Fruit fly (Drosophila melanogaster) whole organism, embryonic: ENCODE results near the gene Baldspot.

ENCODE experiments used
- ATbp ChIP-seq: fragments of 200-800 bp; sonication (Bioruptor generic); optimal IDR thresholded peaks from 2 replicates; lab custom pipeline; 2017; ENCODE audit warnings: missing biosample characterization, mild to moderate bottlenecking, missing genetic modification characterization, missing genetic modification reagents
- Ada2b ChIP-seq: fragments of 200-800 bp; sonication (Bioruptor generic); IDR thresholded peaks from 2 replicates; pipeline ENCODE4 v1.3.6; 2022; ENCODE audit warnings: missing biosample characterization, missing genetic modification characterization
- Aef1 ChIP-seq: fragments of 200-800 bp; sonication (Bioruptor generic); IDR thresholded peaks from 3 replicates; pipeline ENCODE4 v1.3.6; 2022; ENCODE audit warnings: missing biosample characterization, missing genetic modification characterization
- B-H1 ChIP-seq: fragments of 200-800 bp; sonication (Bioruptor generic); IDR thresholded peaks from 3 replicates; pipeline ENCODE4 v1.3.6; 2022; ENCODE audit warnings: missing biosample characterization, missing genetic modification characterization
- CG10565 ChIP-seq: fragments of 200-800 bp; sonication (Bioruptor generic); optimal IDR thresholded peaks from 3 replicates; lab custom pipeline; 2016; ENCODE audit warnings: missing biosample characterization, mild to moderate bottlenecking, missing genetic modification characterization
- CG11560 ChIP-seq: fragments of 200-800 bp; sonication (Bioruptor generic); IDR thresholded peaks from 3 replicates; pipeline ENCODE4 v1.3.6; 2022; ENCODE audit warnings: missing biosample characterization, missing genetic modification characterization
- CG12299 ChIP-seq: fragments of 200-800 bp; sonication (Bioruptor generic); optimal IDR thresholded peaks from 2 replicates; lab custom pipeline; 2018; ENCODE audit warnings: missing biosample characterization, mild to moderate bottlenecking, missing genetic modification characterization
- CG13624 ChIP-seq: fragments of 200-800 bp; sonication (Bioruptor generic); optimal IDR thresholded peaks from 2 replicates; lab custom pipeline; 2016; ENCODE audit warnings: missing biosample characterization, missing genetic modification characterization
- CG14441 ChIP-seq: fragments of 200-800 bp; sonication (Bioruptor generic); IDR thresholded peaks from 2 replicates; pipeline ENCODE4 v1.3.6; 2022; ENCODE audit warnings: missing biosample characterization, missing genetic modification characterization
- CG14710 ChIP-seq: fragments of 200-800 bp; sonication (Bioruptor generic); optimal IDR thresholded peaks from 3 replicates; lab custom pipeline; 2019; ENCODE audit warnings: missing biosample characterization, mild to moderate bottlenecking, missing genetic modification characterization, moderate library complexity
- CG17361 ChIP-seq: fragments of 200-800 bp; sonication (Bioruptor generic); IDR thresholded peaks from 3 replicates; pipeline ENCODE4 v1.3.6; 2022; ENCODE audit warnings: missing biosample characterization, missing genetic modification characterization
- CG17568 ChIP-seq: fragments of 200-800 bp; sonication (Bioruptor generic); optimal IDR thresholded peaks from 2 replicates; lab custom pipeline; 2018; ENCODE audit warnings: missing biosample characterization, mild to moderate bottlenecking, missing genetic modification characterization, moderate library complexity
- CG1832 ChIP-seq: fragments of 200-800 bp; sonication (Bioruptor generic); optimal IDR thresholded peaks from 2 replicates; lab custom pipeline; 2017; ENCODE audit warnings: missing biosample characterization, mild to moderate bottlenecking, missing genetic modification characterization, inconsistent platforms
- CG18476 ChIP-seq: fragments of 200-800 bp; sonication (Bioruptor generic); optimal IDR thresholded peaks from 2 replicates; lab custom pipeline; 2016; ENCODE audit warnings: missing biosample characterization, mild to moderate bottlenecking, missing genetic modification characterization
- CG31224 ChIP-seq: fragments of 200-800 bp; sonication (Bioruptor generic); IDR thresholded peaks from 2 replicates; pipeline ENCODE4 v1.3.6; 2022; ENCODE audit warnings: missing biosample characterization, missing genetic modification characterization
- CG32767 ChIP-seq: fragments of 200-800 bp; sonication (Bioruptor generic); IDR thresholded peaks from 2 replicates; pipeline ENCODE4 v1.3.6; 2022; ENCODE audit warnings: missing biosample characterization, missing genetic modification characterization
- CG3407 ChIP-seq: fragments of 200-800 bp; sonication (Bioruptor generic); optimal IDR thresholded peaks from 2 replicates; lab custom pipeline; 2018; ENCODE audit warnings: missing biosample characterization, mild to moderate bottlenecking, missing genetic modification characterization
- CG3726 ChIP-seq: fragments of 200-800 bp; sonication (Bioruptor generic); IDR thresholded peaks from 3 replicates; pipeline ENCODE4, ENCODE4 v1.3.6; 2022; ENCODE audit warnings: missing biosample characterization, missing genetic modification characterization
- CG3838 ChIP-seq: fragments of 200-800 bp; sonication (Bioruptor generic); optimal IDR thresholded peaks from 3 replicates; lab custom pipeline; 2016; ENCODE audit warnings: missing biosample characterization, missing genetic modification characterization
- CG4360 ChIP-seq: fragments of 200-800 bp; sonication (Bioruptor generic); IDR thresholded peaks from 2 replicates; pipeline ENCODE4 v1.3.6; 2022; ENCODE audit warnings: missing biosample characterization, missing genetic modification characterization
- CG6175 ChIP-seq: fragments of 200-800 bp; sonication (Bioruptor generic); IDR thresholded peaks from 3 replicates; pipeline ENCODE4 v1.3.6; 2022; ENCODE audit warnings: missing biosample characterization, missing genetic modification characterization
- CG7271 ChIP-seq: fragments of 200-800 bp; sonication (Bioruptor generic); optimal IDR thresholded peaks from 2 replicates; lab custom pipeline; 2018; ENCODE audit warnings: missing biosample characterization, mild to moderate bottlenecking, missing genetic modification characterization, moderate library complexity
- Doc3 ChIP-seq: fragments of 200-800 bp; sonication (Bioruptor generic); IDR thresholded peaks from 3 replicates; pipeline ENCODE4 v1.3.6; 2022; ENCODE audit warnings: missing biosample characterization, missing genetic modification characterization; ENCODE audit not compliant: partially characterized antibody
- HLH54F ChIP-seq: fragments of 200-800 bp; sonication (Bioruptor generic); optimal IDR thresholded peaks from 3 replicates; lab custom pipeline; 2016; ENCODE audit warnings: missing biosample characterization, missing genetic modification characterization
- Neu2 ChIP-seq: fragments of 200-800 bp; sonication (Bioruptor generic); optimal IDR thresholded peaks from 3 replicates; lab custom pipeline; 2016; ENCODE audit warnings: missing biosample characterization, missing genetic modification characterization, borderline replicate concordance
- Oaz ChIP-seq: fragments of 200-800 bp; sonication (Bioruptor generic); IDR thresholded peaks from 2 replicates; pipeline ENCODE4 v1.3.6; 2022; ENCODE audit warnings: missing biosample characterization, missing genetic modification characterization
- Pdp1 ChIP-seq, 2 experiments: fragments of 200-800 bp; sonication (Bioruptor generic); optimal IDR thresholded peaks; 3 replicates each; lab custom pipeline; 2016; ENCODE audit warnings: missing biosample characterization in 2 of 2, missing genetic modification characterization in 2 of 2, mild to moderate bottlenecking in 1 of 2, moderate library complexity in 1 of 2
- Xbp1 ChIP-seq: fragments of 200-800 bp; sonication (Bioruptor generic); optimal IDR thresholded peaks from 3 replicates; lab custom pipeline; 2016; ENCODE audit warnings: missing biosample characterization, mild to moderate bottlenecking, missing genetic modification characterization
- btn ChIP-seq: fragments of 200-800 bp; sonication (Bioruptor generic); optimal IDR thresholded peaks from 2 replicates; lab custom pipeline; 2016; ENCODE audit warnings: missing biosample characterization, missing genetic modification characterization
- cato ChIP-seq: fragments of 200-800 bp; sonication (Bioruptor generic); optimal IDR thresholded peaks from 2 replicates; lab custom pipeline; 2016; ENCODE audit warnings: missing biosample characterization, missing genetic modification characterization, borderline replicate concordance
- caup ChIP-seq: fragments of 200-800 bp; sonication (Bioruptor generic); optimal IDR thresholded peaks from 3 replicates; lab custom pipeline; 2017; ENCODE audit warnings: missing biosample characterization, mild to moderate bottlenecking, missing genetic modification characterization, moderate library complexity; ENCODE audit not compliant: severe bottlenecking
- eyg ChIP-seq: fragments of 200-800 bp; sonication (Bioruptor generic); optimal IDR thresholded peaks from 3 replicates; lab custom pipeline; 2016; ENCODE audit warnings: missing biosample characterization, missing genetic modification characterization
- fd3F ChIP-seq: fragments of 200-800 bp; sonication (Bioruptor generic); optimal IDR thresholded peaks from 2 replicates; lab custom pipeline; 2018; ENCODE audit warnings: missing biosample characterization, mild to moderate bottlenecking, missing genetic modification characterization, moderate library complexity
- gfzf ChIP-seq: fragments of 200-800 bp; sonication (Bioruptor generic); optimal IDR thresholded peaks from 2 replicates; lab custom pipeline; 2016; ENCODE audit warnings: missing biosample characterization, mild to moderate bottlenecking, missing genetic modification characterization, moderate library complexity
- kni ChIP-seq: fragments of 200-800 bp; sonication (Bioruptor generic); optimal IDR thresholded peaks from 3 replicates; lab custom pipeline; 2017; ENCODE audit warnings: mild to moderate bottlenecking, missing biosample characterization, missing genetic modification reagents, missing genetic modification characterization
- lov ChIP-seq, 2 experiments: fragments of 200-800 bp in 1 of 2; fragments of >200 bp in 1 of 2; sonication (Bioruptor generic) in 1 of 2; IDR thresholded peaks in 1 of 2; optimal IDR thresholded peaks in 1 of 2; 2 replicates in 1 of 2; 3 replicates in 1 of 2; pipeline versions ENCODE4 v1.3.6 to Lab custom; 2017 to 2022; ENCODE audit warnings: missing biosample characterization in 1 of 2, missing genetic modification characterization in 1 of 2
- nerfin-2 ChIP-seq: fragments of 200-800 bp; sonication (Bioruptor generic); IDR thresholded peaks from 2 replicates; pipeline ENCODE4 v1.3.6; 2022; ENCODE audit warnings: missing biosample characterization, missing genetic modification characterization; ENCODE audit not compliant: partially characterized antibody
- peb ChIP-seq: fragments of 200-800 bp; sonication (Bioruptor generic); IDR thresholded peaks from 2 replicates; pipeline ENCODE4 v1.3.6; 2022; ENCODE audit warnings: missing biosample characterization, missing genetic modification characterization
- phol ChIP-seq: fragments of 200-800 bp; sonication (Bioruptor generic); optimal IDR thresholded peaks from 3 replicates; lab custom pipeline; 2018; ENCODE audit warnings: missing biosample characterization, mild to moderate bottlenecking, missing genetic modification characterization, moderate library complexity
- rib ChIP-seq: fragments of 200-800 bp; sonication (Bioruptor generic); IDR thresholded peaks from 2 replicates; pipeline ENCODE4 v1.3.6; 2022; ENCODE audit warnings: missing biosample characterization, missing genetic modification characterization
- run ChIP-seq: fragments of 200-800 bp; sonication (Bioruptor generic); optimal IDR thresholded peaks from 3 replicates; lab custom pipeline; 2018; ENCODE audit warnings: missing biosample characterization, mild to moderate bottlenecking, missing genetic modification characterization
- schlank ChIP-seq: fragments of 200-800 bp; sonication (Bioruptor generic); optimal IDR thresholded peaks from 2 replicates; lab custom pipeline; 2018; ENCODE audit warnings: missing biosample characterization, mild to moderate bottlenecking, missing genetic modification characterization
- sens ChIP-seq: fragments of 200-800 bp; sonication (Bioruptor generic); peaks from one replicate; lab custom pipeline; 2016; ENCODE audit warnings: missing biosample characterization, missing genetic modification characterization
- shn ChIP-seq: fragments of 200-800 bp; sonication (Bioruptor generic); optimal IDR thresholded peaks from 3 replicates; lab custom pipeline; 2016; ENCODE audit warnings: missing biosample characterization, missing genetic modification characterization
- sisA ChIP-seq: fragments of 200-800 bp; sonication (Bioruptor generic); IDR thresholded peaks from 2 replicates; pipeline ENCODE4 v1.3.6; 2022; ENCODE audit warnings: missing biosample characterization, missing genetic modification characterization
- so ChIP-seq: fragments of 200-800 bp; sonication (Bioruptor generic); IDR thresholded peaks from 3 replicates; pipeline ENCODE4 v1.3.6; 2022; ENCODE audit warnings: missing biosample characterization, missing genetic modification characterization
- ssp ChIP-seq: fragments of 200-800 bp; sonication (Bioruptor generic); IDR thresholded peaks from 2 replicates; pipeline ENCODE4 v1.3.6; 2022; ENCODE audit warnings: missing biosample characterization, missing genetic modification characterization
- zen ChIP-seq: fragments of 200-800 bp; sonication (Bioruptor generic); optimal IDR thresholded peaks from 3 replicates; lab custom pipeline; 2018; ENCODE audit warnings: missing biosample characterization, mild to moderate bottlenecking, missing genetic modification characterization, moderate library complexity

Gene Baldspot

DNA sequence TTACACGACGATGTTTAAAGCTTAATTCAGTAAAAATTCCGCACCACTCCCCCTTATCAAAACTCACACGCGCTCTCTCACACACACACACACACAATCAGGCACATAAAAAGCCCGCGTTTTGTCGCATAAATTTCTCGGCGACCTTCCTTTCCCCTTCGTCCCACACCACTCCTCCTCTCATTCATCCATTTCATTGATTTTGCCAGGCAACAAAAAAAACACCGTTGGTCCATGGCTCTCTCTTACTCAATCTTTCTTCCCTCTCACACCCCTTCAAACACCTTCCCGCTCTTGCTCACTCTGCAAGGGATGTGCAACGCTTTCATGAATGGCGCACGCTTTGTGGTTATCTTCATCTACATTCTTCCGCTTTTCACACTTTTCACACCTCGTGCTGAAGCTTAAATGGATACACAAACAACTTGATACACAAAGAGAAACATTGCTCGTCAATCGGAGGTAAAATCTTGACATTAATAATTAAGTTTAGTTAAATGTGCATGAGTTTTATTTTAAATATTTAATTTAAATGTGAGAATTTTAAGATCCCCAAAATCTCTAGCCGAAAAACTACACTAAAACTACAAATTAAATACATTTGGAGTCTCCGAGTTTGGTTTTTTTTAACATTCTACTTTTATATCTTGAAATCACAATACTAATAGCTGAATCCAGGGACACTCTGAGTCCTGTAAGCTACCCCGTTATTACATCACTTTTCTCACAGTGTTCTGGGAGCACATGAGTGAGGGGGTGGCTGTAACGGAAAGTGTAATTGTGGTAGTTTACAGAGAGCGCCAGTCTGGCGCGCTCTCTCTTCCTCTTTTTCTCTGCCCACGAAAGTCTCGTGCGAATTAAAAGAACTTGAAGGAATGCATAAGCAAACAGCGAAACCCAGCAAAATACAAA lies 1.2 kb downstream of the Baldspot start:
- TF ChIP-seq schlank (tag; lab: Kevin White, UChicago) (peak; percentile 88), fd3F (GFP tag; lab: Kevin White, UChicago) (peak; percentile 94), Neu2 (GFP tag; lab: Kevin White, UChicago) (no peak), kni (GFP tag; lab: Kevin White, UChicago) (peak; percentile 78), shn (peak; percentile 91), so (GFP tag; lab: Robert Waterston, UW) (peak; percentile 94), lov (optimal IDR thresholded peaks at IDR 0.05; lab: Kevin White, UChicago) (no peak), lov (GFP tag; IDR thresholded peaks at IDR 0.05; lab: Robert Waterston, UW) (peak; percentile 90; the same call in 2 of the 3 replicates), CG1832 (peak; percentile 48), CG3726 (peak; percentile 90), CG17568 (GFP tag; lab: Kevin White, UChicago) (peak; percentile 94), cato (GFP tag; lab: Kevin White, UChicago) (peak; percentile 93), Xbp1 (GFP tag; lab: Kevin White, UChicago) (peak; percentile 97), eyg (peak; percentile 84), CG12299 (tag; lab: Kevin White, UChicago) (peak; percentile 95), gfzf (GFP tag; lab: Kevin White, UChicago) (no peak), Aef1 (peak; percentile 91), rib (peak; percentile 78), B-H1 (GFP tag; lab: Robert Waterston, UW) (peak; percentile 94), CG13624 (GFP tag; lab: Kevin White, UChicago) (peak; percentile 91), CG6175 (GFP tag; lab: Robert Waterston, UW) (peak; percentile 83), Oaz (GFP tag; lab: Robert Waterston, UW) (peak; percentile 87), sisA (GFP tag; lab: Robert Waterston, UW) (peak; percentile 96), ssp (GFP tag; lab: Robert Waterston, UW) (peak; percentile 89), CG18476 (GFP tag; lab: Kevin White, UChicago) (peak; percentile 97), CG32767 (GFP tag; lab: Robert Waterston, UW) (peak; percentile 95), ATbp (GFP tag; lab: Kevin White, UChicago) (peak; percentile 98), CG17361 (GFP tag; lab: Robert Waterston, UW) (peak; percentile 100), CG7271 (tag; lab: Kevin White, UChicago) (peak; percentile 73), Pdp1 (GFP tag; optimal IDR thresholded peaks at IDR 0.05; lab: Kevin White, UChicago) (peak; percentile 89 to 96), CG14710 (tag; lab: Kevin White, UChicago) (peak; percentile 97), Ada2b (peak; percentile 91), caup (peak; percentile 97), CG10565 (GFP tag; lab: Kevin White, UChicago) (peak; percentile 85), nerfin-2 (GFP tag; lab: Robert Waterston, UW) (no peak), phol (tag; lab: Kevin White, UChicago) (peak; percentile 98), Doc3 (no peak), HLH54F (GFP tag; lab: Kevin White, UChicago) (peak; percentile 90), btn (GFP tag; lab: Kevin White, UChicago) (peak; percentile 89), CG11560 (peak; percentile 87), run (peak; percentile 95), sens (GFP tag; lab: Kevin White, UChicago) (peak; percentile 99), peb (GFP tag; lab: Robert Waterston, UW) (peak; percentile 92), CG3407 (GFP tag; lab: Kevin White, UChicago) (peak; percentile 95), CG3838 (peak; percentile 68), CG14441 (GFP tag; lab: Robert Waterston, UW) (peak; percentile 95), CG31224 (GFP tag; lab: Robert Waterston, UW) (peak; percentile 92), zen (tag; lab: Kevin White, UChicago) (peak; percentile 89), CG4360 (GFP tag; lab: Robert Waterston, UW) (peak; percentile 77)
